Worm (Caenorhabditis elegans) whole organism, L3 larva: Measurements from ENCODE around the gene svh-5.

Source experiments
- ama-1 ChIP-seq: fragments of 150-350 bp; optimal IDR thresholded peaks from 2 replicates; lab custom pipeline; 2018
- ceh-9 ChIP-seq: sonication (generic microtip); optimal IDR thresholded peaks from 2 replicates; lab custom pipeline; 2018; ENCODE audit warnings: missing biosample characterization, missing genetic modification characterization
- egl-27 ChIP-seq: sonication (generic microtip); optimal IDR thresholded peaks from 4 replicates; lab custom pipeline; 2017; ENCODE audit warnings: missing biosample characterization, missing genetic modification reagents, missing genetic modification characterization
- egl-5 ChIP-seq: fragments of 150-350 bp; optimal IDR thresholded peaks from 2 replicates; lab custom pipeline; 2017; ENCODE audit warnings: missing biosample characterization, missing genetic modification reagents, missing genetic modification characterization, inconsistent platforms
- elt-1 ChIP-seq: fragments of 150-350 bp; optimal IDR thresholded peaks from 2 replicates; lab custom pipeline; 2014; ENCODE audit warnings: missing biosample characterization, missing genetic modification characterization
- elt-2 ChIP-seq: sonication (generic microtip); optimal IDR thresholded peaks from 2 replicates; lab custom pipeline; 2016; ENCODE audit warnings: missing genetic modification reagents, mild to moderate bottlenecking, missing genetic modification characterization, missing compliant biosample characterization
- fkh-10 ChIP-seq: sonication (generic microtip); optimal IDR thresholded peaks from 2 replicates; lab custom pipeline; 2017; ENCODE audit warnings: missing biosample characterization, missing genetic modification reagents, missing genetic modification characterization
- fkh-2 ChIP-seq: fragments of 150-350 bp; optimal IDR thresholded peaks from 2 replicates; lab custom pipeline; 2014; ENCODE audit warnings: missing biosample characterization, missing genetic modification reagents, missing genetic modification characterization
- fos-1 ChIP-seq: fragments of 150-350 bp; optimal IDR thresholded peaks from 2 replicates; lab custom pipeline; 2014; ENCODE audit warnings: missing biosample characterization, missing genetic modification characterization
- hmg-11 ChIP-seq: sonication (generic microtip); optimal IDR thresholded peaks from 2 replicates; lab custom pipeline; 2016; ENCODE audit warnings: missing genetic modification characterization, missing compliant biosample characterization
- lsy-12 ChIP-seq: sonication (generic microtip); optimal IDR thresholded peaks from 2 replicates; lab custom pipeline; 2016; ENCODE audit warnings: mild to moderate bottlenecking, missing genetic modification characterization, missing compliant biosample characterization
- mdl-1 ChIP-seq: fragments of 150-350 bp; optimal IDR thresholded peaks from 2 replicates; lab custom pipeline; 2014; ENCODE audit warnings: missing biosample characterization, missing genetic modification characterization
- mml-1 ChIP-seq: fragments of 150-350 bp; sonication (generic microtip); optimal IDR thresholded peaks from 3 replicates; lab custom pipeline; 2014; ENCODE audit warnings: missing biosample characterization, missing genetic modification characterization
- nhr-11 ChIP-seq: fragments of 150-350 bp; optimal IDR thresholded peaks from 2 replicates; lab custom pipeline; 2014; ENCODE audit warnings: missing biosample characterization, missing genetic modification characterization
- nhr-12 ChIP-seq: fragments of 150-350 bp; optimal IDR thresholded peaks from 2 replicates; lab custom pipeline; 2014; ENCODE audit warnings: missing biosample characterization, missing genetic modification characterization
- nhr-23 ChIP-seq: fragments of 150-350 bp; optimal IDR thresholded peaks from 2 replicates; lab custom pipeline; 2014; ENCODE audit warnings: missing biosample characterization, missing genetic modification reagents, missing genetic modification characterization
- nhr-25 ChIP-seq: sonication (generic microtip); optimal IDR thresholded peaks from 2 replicates; lab custom pipeline; 2017; ENCODE audit warnings: missing biosample characterization, missing genetic modification characterization
- nhr-28 ChIP-seq: fragments of 150-350 bp; optimal IDR thresholded peaks from 2 replicates; lab custom pipeline; 2014; ENCODE audit warnings: missing biosample characterization, missing genetic modification characterization
- nhr-43 ChIP-seq: sonication (generic microtip); optimal IDR thresholded peaks from 2 replicates; lab custom pipeline; 2016; ENCODE audit warnings: mild to moderate bottlenecking, missing genetic modification characterization, missing compliant biosample characterization; ENCODE audit not compliant: poor library complexity, severe bottlenecking
- nhr-67 ChIP-seq: fragments of 150-350 bp; optimal IDR thresholded peaks from 2 replicates; lab custom pipeline; 2014; ENCODE audit warnings: missing biosample characterization, missing genetic modification characterization
- nhr-77 ChIP-seq: fragments of 150-350 bp; optimal IDR thresholded peaks from 2 replicates; lab custom pipeline; 2014; ENCODE audit warnings: missing biosample characterization, missing genetic modification characterization
- pha-4 ChIP-seq: fragments of 150-350 bp; optimal IDR thresholded peaks from 2 replicates; lab custom pipeline; 2014; ENCODE audit warnings: missing biosample characterization, missing genetic modification reagents, missing genetic modification characterization
- pqm-1 ChIP-seq: fragments of 150-350 bp; optimal IDR thresholded peaks from 2 replicates; lab custom pipeline; 2017; ENCODE audit warnings: missing biosample characterization, missing genetic modification characterization, inconsistent platforms
- tbx-2 ChIP-seq: sonication (generic microtip); optimal IDR thresholded peaks from 2 replicates; lab custom pipeline; 2016; ENCODE audit warnings: mild to moderate bottlenecking, missing genetic modification characterization, missing compliant biosample characterization
- unc-39 ChIP-seq: sonication (generic microtip); optimal IDR thresholded peaks from 4 replicates; lab custom pipeline; 2017; ENCODE audit warnings: missing biosample characterization, missing genetic modification characterization
- zag-1 ChIP-seq: fragments of 150-350 bp; optimal IDR thresholded peaks from 2 replicates; lab custom pipeline; 2014; ENCODE audit warnings: missing biosample characterization, missing genetic modification characterization
- ztf-4 ChIP-seq: fragments of 150-350 bp; optimal IDR thresholded peaks from 2 replicates; lab custom pipeline; 2014; ENCODE audit warnings: missing biosample characterization, missing genetic modification characterization

Gene svh-5

DNA sequence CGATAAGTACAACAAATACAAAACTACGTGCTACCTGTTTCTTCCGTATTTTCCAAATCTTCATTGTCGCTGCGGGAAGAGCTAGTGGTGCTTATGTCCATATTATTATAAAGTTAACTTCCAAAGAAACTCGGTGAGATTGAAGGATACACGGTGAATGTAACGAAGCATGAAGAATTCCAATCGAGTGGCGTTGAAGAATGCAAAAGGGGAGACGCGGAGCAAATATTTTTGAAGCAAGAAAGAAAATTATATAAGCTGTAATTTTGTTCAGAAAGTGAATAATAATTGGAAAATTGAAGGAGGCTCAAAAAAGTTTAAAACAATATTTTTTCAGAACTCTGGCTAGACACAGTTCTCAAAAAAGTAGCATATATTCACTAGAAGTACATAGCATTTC, 51.9 kb downstream of the svh-5 start, which contains the start of gene Y15E3A.3:
Gene Y15E3A.3, minus strand, starts transcription at position 101 of the 400 bp plus-strand sequence.
- no peak for TF ChIP-seq nhr-77 (tag; lab: Kevin White, UChicago)
- no peak for TF ChIP-seq pha-4 (tag; lab: Kevin White, UChicago)
- no peak for TF ChIP-seq hmg-11
- no peak for TF ChIP-seq lsy-12 (tag; lab: Kevin White, UChicago)
- no peak for TF ChIP-seq fkh-2 (tag; lab: Kevin White, UChicago)
- no peak for TF ChIP-seq nhr-28 (tag; lab: Kevin White, UChicago)
- TF ChIP-seq fkh-10 (GFP tag; lab: Kevin White, UChicago) = no peak
- TF ChIP-seq elt-1 (tag; lab: Kevin White, UChicago) = no peak
- TF ChIP-seq zag-1 = no peak
- no peak for TF ChIP-seq pqm-1 (tag; lab: Kevin White, UChicago)
- TF ChIP-seq elt-2 (tag; lab: Kevin White, UChicago) = no peak

DNA sequence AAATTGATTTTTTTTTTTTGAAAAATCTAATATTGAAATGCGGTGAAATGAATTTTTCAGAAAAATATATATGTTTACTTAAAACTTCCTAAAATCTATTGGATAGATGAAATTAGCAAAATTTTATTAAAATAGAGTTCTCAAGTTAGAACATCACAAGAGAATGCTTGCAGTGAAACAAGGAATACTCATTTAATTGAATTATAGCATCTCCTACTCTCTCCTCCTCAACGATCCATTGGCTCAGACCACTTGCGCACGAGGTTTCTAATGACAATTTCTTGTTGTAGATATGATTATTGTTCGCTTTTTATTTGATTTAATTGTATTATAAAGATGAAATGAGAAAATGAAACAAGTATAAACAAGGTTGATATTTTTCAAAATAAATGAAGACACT, 55.8 kb downstream of the svh-5 start:
- TF ChIP-seq egl-27 (tag; lab: Kevin White, UChicago) (no peak), nhr-25 (no peak), fkh-10 (GFP tag; lab: Kevin White, UChicago) (no peak), ztf-4 (tag; lab: Kevin White, UChicago) (no peak), mdl-1 (tag; lab: Kevin White, UChicago) (no peak), fos-1 (tag; lab: Kevin White, UChicago) (no peak), ceh-9 (tag; lab: Kevin White, UChicago) (no peak), egl-5 (tag; lab: Kevin White, UChicago) (no peak), nhr-12 (tag; lab: Kevin White, UChicago) (no peak)

DNA sequence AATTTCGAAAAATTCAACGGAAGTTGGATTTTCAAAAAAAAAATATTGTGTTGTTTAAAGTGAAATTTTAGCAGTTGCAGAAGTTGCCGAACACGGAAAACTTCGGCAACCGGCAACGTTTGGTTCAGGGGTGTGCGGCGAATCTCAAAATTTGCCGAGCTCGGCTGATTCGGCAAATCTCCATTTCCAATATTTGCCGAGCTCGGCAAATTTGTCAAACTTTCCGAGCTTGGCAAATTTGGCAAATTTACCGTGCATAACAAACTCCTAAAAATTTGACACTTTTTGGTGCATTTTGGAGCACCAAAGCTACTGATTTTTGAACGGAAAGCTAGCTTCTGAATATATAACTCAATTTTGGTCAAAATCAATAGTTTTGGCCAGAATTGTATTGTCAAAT, 56.4 kb downstream of the svh-5 start:
- no peak for TF ChIP-seq nhr-67 (tag; lab: Kevin White, UChicago)
- TF ChIP-seq nhr-23 (tag; lab: Kevin White, UChicago) = no peak
- TF ChIP-seq mml-1 (tag; lab: Kevin White, UChicago) = no peak
- TF ChIP-seq zag-1 = no peak
- no peak for TF ChIP-seq nhr-43
- TF ChIP-seq unc-39 (tag; lab: Kevin White, UChicago) = no peak
- no peak for TF ChIP-seq pha-4 (tag; lab: Kevin White, UChicago)
- TF ChIP-seq hmg-11 = no peak
- TF ChIP-seq fkh-2 (tag; lab: Kevin White, UChicago) = no peak
- TF ChIP-seq lsy-12 (tag; lab: Kevin White, UChicago) = no peak
- no peak for TF ChIP-seq ama-1
- TF ChIP-seq nhr-11 (tag; lab: Kevin White, UChicago) = no peak
- no peak for TF ChIP-seq tbx-2
